Fruit fly (Drosophila melanogaster) whole organism, prepupa: ENCODE measurements around the gene shf.

Experiments used
- Blimp-1 ChIP-seq: fragments of 200-800 bp; sonication (Bioruptor generic); optimal IDR thresholded peaks from 3 replicates; lab custom pipeline; 2017; ENCODE audit warnings: missing biosample characterization, missing genetic modification characterization, mild to moderate bottlenecking, moderate library complexity, missing genetic modification reagents
- CG10631 ChIP-seq: fragments of 200-800 bp; sonication (Bioruptor generic); optimal IDR thresholded peaks from 2 replicates; lab custom pipeline; 2016; ENCODE audit warnings: missing biosample characterization, missing genetic modification characterization
- CG10669 ChIP-seq: fragments of 200-800 bp; sonication (Bioruptor generic); optimal IDR thresholded peaks from 3 replicates; lab custom pipeline; 2018; ENCODE audit warnings: missing biosample characterization, mild to moderate bottlenecking, missing genetic modification characterization, moderate library complexity
- CG11294 ChIP-seq: fragments of 200-800 bp; sonication (Bioruptor generic); IDR thresholded peaks from 2 replicates; pipeline ENCODE4 v1.3.6; 2022; ENCODE audit warnings: missing biosample characterization, missing genetic modification characterization
- CG15336 ChIP-seq: fragments of 200-800 bp; sonication (Bioruptor generic); IDR thresholded peaks from 2 replicates; pipeline ENCODE4 v1.3.6; 2022; ENCODE audit warnings: missing biosample characterization, missing genetic modification characterization
- CG1621 ChIP-seq: fragments of 200-800 bp; sonication (Bioruptor generic); optimal IDR thresholded peaks from 3 replicates; lab custom pipeline; 2018; ENCODE audit warnings: missing biosample characterization, mild to moderate bottlenecking, missing genetic modification characterization
- CG16779 ChIP-seq: fragments of 200-800 bp; sonication (Bioruptor generic); optimal IDR thresholded peaks from 3 replicates; lab custom pipeline; 2017; ENCODE audit warnings: missing biosample characterization, mild to moderate bottlenecking, missing genetic modification characterization
- CG3032 ChIP-seq: fragments of 200-800 bp; optimal IDR thresholded peaks from 2 replicates; lab custom pipeline; 2019; ENCODE audit warnings: missing biosample characterization, mild to moderate bottlenecking, missing genetic modification characterization, moderate library complexity
- CG31627 ChIP-seq: fragments of 200-800 bp; sonication (Bioruptor generic); optimal IDR thresholded peaks from 3 replicates; lab custom pipeline; 2016; ENCODE audit warnings: missing biosample characterization, missing genetic modification characterization
- CG32006 ChIP-seq: fragments of 200-800 bp; sonication (Bioruptor generic); optimal IDR thresholded peaks from 3 replicates; lab custom pipeline; 2017; ENCODE audit warnings: missing biosample characterization, mild to moderate bottlenecking, missing genetic modification characterization
- CG34406 ChIP-seq: fragments of 200-800 bp; sonication (Bioruptor generic); optimal IDR thresholded peaks from 3 replicates; lab custom pipeline; 2016; ENCODE audit warnings: missing biosample characterization, missing genetic modification characterization
- CG3919 ChIP-seq: fragments of 200-800 bp; sonication (Bioruptor generic); optimal IDR thresholded peaks from 3 replicates; lab custom pipeline; 2016; ENCODE audit warnings: missing biosample characterization, missing genetic modification characterization
- CG4318 ChIP-seq: fragments of 200-800 bp; sonication (Bioruptor generic); optimal IDR thresholded peaks from 3 replicates; lab custom pipeline; 2017; ENCODE audit warnings: missing biosample characterization, mild to moderate bottlenecking, missing genetic modification characterization
- CG6163 ChIP-seq: fragments of 200-800 bp; sonication (Bioruptor generic); IDR thresholded peaks from 3 replicates; pipeline ENCODE4 v1.3.6; 2022; ENCODE audit warnings: missing biosample characterization, missing genetic modification characterization
- CG6276 ChIP-seq: fragments of 200-800 bp; sonication (Bioruptor generic); optimal IDR thresholded peaks from 2 replicates; lab custom pipeline; 2017; ENCODE audit warnings: missing biosample characterization, mild to moderate bottlenecking, missing genetic modification characterization
- CG6808 ChIP-seq: fragments of 200-800 bp; sonication (Bioruptor generic); optimal IDR thresholded peaks from 3 replicates; lab custom pipeline; 2017; ENCODE audit warnings: missing biosample characterization, missing genetic modification characterization, mild to moderate bottlenecking, moderate library complexity, missing genetic modification reagents
- CG6854 ChIP-seq: fragments of 200-800 bp; sonication (Bioruptor generic); optimal IDR thresholded peaks from 2 replicates; lab custom pipeline; 2017; ENCODE audit warnings: missing biosample characterization, mild to moderate bottlenecking, missing genetic modification characterization
- CG7368 ChIP-seq: fragments of 200-800 bp; sonication (Bioruptor generic); optimal IDR thresholded peaks from 3 replicates; lab custom pipeline; 2016; ENCODE audit warnings: missing biosample characterization, missing genetic modification characterization
- CG8119 ChIP-seq: fragments of 200-800 bp; sonication (Bioruptor generic); IDR thresholded peaks from 3 replicates; pipeline ENCODE4 v1.3.6; 2022; ENCODE audit warnings: missing biosample characterization, missing genetic modification characterization
- CG9139 ChIP-seq: fragments of 200-800 bp; sonication (Bioruptor generic); optimal IDR thresholded peaks from 3 replicates; lab custom pipeline; 2017; ENCODE audit warnings: missing biosample characterization, mild to moderate bottlenecking, missing genetic modification characterization
- Eip75B ChIP-seq: fragments of 200-800 bp; sonication (Bioruptor generic); optimal IDR thresholded peaks from 3 replicates; lab custom pipeline; 2016; ENCODE audit warnings: missing biosample characterization, missing genetic modification characterization
- Ets21C ChIP-seq: fragments of 200-800 bp; sonication (Bioruptor generic); optimal IDR thresholded peaks from 3 replicates; lab custom pipeline; 2016; ENCODE audit warnings: missing biosample characterization, missing genetic modification characterization
- Ets96B ChIP-seq: fragments of 200-800 bp; optimal IDR thresholded peaks from 2 replicates; lab custom pipeline; 2019; ENCODE audit warnings: missing biosample characterization, mild to moderate bottlenecking, missing genetic modification characterization, moderate library complexity
- Gug ChIP-seq: fragments of 200-800 bp; sonication (Bioruptor generic); IDR thresholded peaks from 2 replicates; pipeline ENCODE4 v1.3.6; 2022; ENCODE audit warnings: missing biosample characterization, missing genetic modification characterization
- Hr39 ChIP-seq: fragments of 200-800 bp; sonication (Bioruptor generic); optimal IDR thresholded peaks from 2 replicates; lab custom pipeline; 2016; ENCODE audit warnings: missing biosample characterization, missing genetic modification characterization
- Hr4 ChIP-seq: fragments of 200-800 bp; sonication (Bioruptor generic); optimal IDR thresholded peaks from 3 replicates; lab custom pipeline; 2016; ENCODE audit warnings: missing biosample characterization, missing genetic modification characterization
- Lpt ChIP-seq: fragments of 200-800 bp; sonication (Bioruptor generic); optimal IDR thresholded peaks from 3 replicates; lab custom pipeline; 2016; ENCODE audit warnings: missing biosample characterization, missing genetic modification characterization
- Met ChIP-seq: fragments of 200-800 bp; sonication (Bioruptor generic); optimal IDR thresholded peaks from 3 replicates; lab custom pipeline; 2016; ENCODE audit warnings: missing biosample characterization, missing genetic modification characterization
- OdsH ChIP-seq: fragments of 200-800 bp; sonication (Bioruptor generic); optimal IDR thresholded peaks from 3 replicates; lab custom pipeline; 2016; ENCODE audit warnings: missing biosample characterization, missing genetic modification characterization
- Smox ChIP-seq: fragments of 200-800 bp; sonication (Bioruptor generic); optimal IDR thresholded peaks from 3 replicates; lab custom pipeline; 2016; ENCODE audit warnings: missing biosample characterization, missing genetic modification characterization
- Sox14 ChIP-seq: fragments of 200-800 bp; sonication (Bioruptor generic); optimal IDR thresholded peaks from 3 replicates; lab custom pipeline; 2016; ENCODE audit warnings: missing biosample characterization, missing genetic modification characterization
- achi ChIP-seq: fragments of 200-800 bp; sonication (Bioruptor generic); optimal IDR thresholded peaks from 3 replicates; lab custom pipeline; 2016; ENCODE audit warnings: missing biosample characterization, missing genetic modification characterization
- acj6 ChIP-seq: fragments of 200-800 bp; sonication (Bioruptor generic); optimal IDR thresholded peaks from 3 replicates; lab custom pipeline; 2016; ENCODE audit warnings: missing biosample characterization, missing genetic modification characterization
- cyc ChIP-seq: fragments of 200-800 bp; sonication (Bioruptor generic); optimal IDR thresholded peaks from 3 replicates; lab custom pipeline; 2016; ENCODE audit warnings: missing biosample characterization, missing genetic modification characterization
- dac ChIP-seq: fragments of 200-800 bp; sonication (Bioruptor generic); optimal IDR thresholded peaks from 2 replicates; lab custom pipeline; 2017; ENCODE audit warnings: missing biosample characterization, mild to moderate bottlenecking, missing genetic modification characterization
- eg ChIP-seq: fragments of 200-800 bp; sonication (Bioruptor generic); IDR thresholded peaks from 3 replicates; pipeline ENCODE4 v1.3.6; 2022; ENCODE audit warnings: missing biosample characterization, missing genetic modification characterization
- fd59A ChIP-seq: fragments of 200-800 bp; sonication (Bioruptor generic); optimal IDR thresholded peaks from 2 replicates; lab custom pipeline; 2017; ENCODE audit warnings: missing biosample characterization, mild to moderate bottlenecking, missing genetic modification characterization, missing genetic modification reagents
- fkh ChIP-seq: fragments of 200-800 bp; sonication (Bioruptor generic); optimal IDR thresholded peaks from 3 replicates; lab custom pipeline; 2017; ENCODE audit warnings: missing biosample characterization, mild to moderate bottlenecking, missing genetic modification characterization, moderate library complexity
- lz ChIP-seq: fragments of 200-800 bp; sonication (Bioruptor generic); optimal IDR thresholded peaks from 3 replicates; lab custom pipeline; 2016; ENCODE audit warnings: missing biosample characterization, missing genetic modification characterization
- net ChIP-seq: fragments of 200-800 bp; sonication (Bioruptor generic); optimal IDR thresholded peaks from 3 replicates; lab custom pipeline; 2016; ENCODE audit warnings: missing biosample characterization, missing genetic modification characterization
- pdm3 ChIP-seq: fragments of 200-800 bp; sonication (Bioruptor generic); optimal IDR thresholded peaks from 3 replicates; lab custom pipeline; 2016; ENCODE audit warnings: missing biosample characterization, missing genetic modification characterization
- salr ChIP-seq, 2 experiments: fragments of 200-800 bp; sonication (Bioruptor generic); optimal IDR thresholded peaks; 3 replicates each; lab custom pipeline; 2016 to 2018; ENCODE audit warnings: missing biosample characterization in 2 of 2, missing genetic modification characterization in 2 of 2, mild to moderate bottlenecking in 1 of 2
- spab ChIP-seq: fragments of 200-800 bp; sonication (Bioruptor generic); optimal IDR thresholded peaks from 2 replicates; lab custom pipeline; 2017; ENCODE audit warnings: missing biosample characterization, mild to moderate bottlenecking, missing genetic modification characterization, missing genetic modification reagents
- ss ChIP-seq, 2 experiments: fragments of 200-800 bp; sonication (Bioruptor generic); optimal IDR thresholded peaks; 2 replicates in 1 of 2; 3 replicates in 1 of 2; lab custom pipeline; 2017 to 2018; ENCODE audit warnings: mild to moderate bottlenecking in 2 of 2, missing biosample characterization in 2 of 2, missing genetic modification characterization in 2 of 2, moderate library complexity in 1 of 2
- svp ChIP-seq: fragments of 200-800 bp; sonication (Bioruptor generic); peaks from one replicate; lab custom pipeline; 2016; ENCODE audit warnings: missing biosample characterization, missing genetic modification characterization
- topi ChIP-seq: fragments of 200-800 bp; sonication (Bioruptor generic); optimal IDR thresholded peaks from 3 replicates; lab custom pipeline; 2016; ENCODE audit warnings: missing biosample characterization, missing genetic modification characterization
- vri ChIP-seq: fragments of 200-800 bp; sonication (Bioruptor generic); optimal IDR thresholded peaks from 3 replicates; lab custom pipeline; 2016; ENCODE audit warnings: missing biosample characterization, mild to moderate bottlenecking, missing genetic modification characterization

shf gene

DNA sequence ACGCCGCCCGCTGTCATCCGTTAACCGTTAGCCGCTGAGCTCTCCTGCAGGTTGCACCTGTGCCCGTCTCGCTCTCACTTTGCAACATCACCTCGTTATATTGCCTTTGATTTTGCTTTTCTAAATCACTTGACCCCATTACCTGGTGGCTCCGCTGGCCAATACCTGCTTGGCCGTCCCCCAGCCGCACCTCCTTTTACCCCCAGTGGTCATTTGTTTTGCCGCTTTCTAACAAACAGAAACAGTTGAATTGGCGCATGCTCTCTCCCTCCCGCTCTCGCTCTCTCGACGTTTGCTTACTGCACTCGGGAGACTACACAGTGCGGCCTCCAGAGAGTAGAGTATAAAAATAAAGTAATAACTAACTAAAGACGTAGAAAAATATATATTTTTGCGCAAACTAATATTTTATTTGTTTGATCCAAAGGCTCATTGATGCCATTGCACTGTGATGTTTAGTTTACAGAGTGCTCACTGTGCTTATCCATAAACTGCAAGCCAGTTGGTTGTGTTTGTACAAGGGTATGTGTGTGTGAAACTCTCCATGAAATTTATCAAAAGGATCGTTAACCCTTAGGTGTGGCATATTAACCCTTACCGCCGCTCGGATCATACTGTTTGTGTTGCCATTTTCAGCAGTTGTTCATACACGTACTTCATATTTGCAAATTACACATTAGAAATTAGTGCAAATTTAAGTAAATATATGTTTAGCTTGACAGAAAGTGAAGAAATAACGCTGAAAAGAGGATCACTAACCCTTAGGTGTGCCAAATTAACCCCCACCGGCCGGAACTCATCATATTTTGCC is 25.2 kb upstream of the shf start (continued):
- TF ChIP-seq CG6808 (GFP tag; lab: Kevin White, UChicago), result peak; percentile 61
- TF ChIP-seq CG9139 (GFP tag; lab: Kevin White, UChicago), result no peak
- TF ChIP-seq CG4318 (GFP tag; lab: Kevin White, UChicago), result peak; percentile 88
- TF ChIP-seq dac (GFP tag; lab: Kevin White, UChicago), result peak; percentile 87
- peak; percentile 97 for TF ChIP-seq CG15336 (GFP tag; lab: Robert Waterston, UW)
- peak; percentile 67 to 75 for TF ChIP-seq ss (GFP tag; optimal IDR thresholded peaks at IDR 0.05; lab: Kevin White, UChicago)
- peak; percentile 94 for TF ChIP-seq Smox (GFP tag; lab: Kevin White, UChicago)
- peak; percentile 95 for TF ChIP-seq Hr4
- peak; percentile 95 for TF ChIP-seq Met
- peak; percentile 95 for TF ChIP-seq Sox14 (GFP tag; lab: Kevin White, UChicago)
- peak; percentile 90 for TF ChIP-seq Lpt
- peak; percentile 98 for TF ChIP-seq eg (GFP tag; lab: Robert Waterston, UW)
- TF ChIP-seq CG8119 (GFP tag; lab: Robert Waterston, UW), result peak; percentile 98
- peak; percentile 88 for TF ChIP-seq Eip75B (GFP tag; lab: Kevin White, UChicago)
- TF ChIP-seq OdsH, result peak; percentile 95
- TF ChIP-seq CG1621 (tag; lab: Kevin White, UChicago), result peak; percentile 75
- TF ChIP-seq, all 60 proteins: peak for 57

DNA sequence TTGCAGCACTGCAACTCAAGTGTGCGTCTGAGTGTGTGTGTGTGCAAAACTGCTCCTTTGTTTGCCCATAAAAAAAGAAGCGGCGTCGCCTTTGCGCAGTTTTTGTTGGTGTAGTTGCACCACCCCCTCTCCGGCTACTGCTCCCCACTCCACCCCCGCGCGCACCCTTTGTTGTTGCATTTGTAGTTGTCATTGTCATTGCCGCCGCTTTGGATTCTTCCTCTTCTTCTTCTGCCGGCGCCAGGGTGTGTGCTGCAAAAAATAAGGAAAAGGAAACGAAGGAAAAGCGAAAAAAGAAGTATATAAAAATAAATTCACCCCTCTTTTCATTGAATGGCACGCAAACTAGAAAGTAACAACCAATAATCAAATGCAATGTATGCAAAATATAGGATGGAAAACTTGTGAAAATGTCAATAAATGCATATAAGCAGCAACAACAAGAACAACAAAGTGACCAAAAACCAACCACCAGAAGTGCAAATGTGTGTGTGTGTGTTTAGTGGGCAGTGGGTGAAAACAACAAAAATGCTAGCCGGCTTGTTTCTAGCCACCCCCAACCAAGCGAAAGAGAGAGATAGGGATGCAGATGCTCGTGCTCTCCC is 24.5 kb upstream of the shf start:
- TF ChIP-seq CG10669 (GFP tag; lab: Kevin White, UChicago) (peak; percentile 5), Sox14 (GFP tag; lab: Kevin White, UChicago) (peak; percentile 83), Blimp-1 (no peak), eg (GFP tag; lab: Robert Waterston, UW) (no peak), cyc (GFP tag; lab: Kevin White, UChicago) (no peak), Lpt (no peak), fkh (no peak), Hr4 (no peak), CG3919 (GFP tag; lab: Kevin White, UChicago) (no peak), net (GFP tag; lab: Kevin White, UChicago) (no peak), vri (GFP tag; lab: Kevin White, UChicago) (no peak), CG31627 (no peak), fd59A (no peak), topi (GFP tag; lab: Kevin White, UChicago) (no peak), CG3032 (tag; lab: Kevin White, UChicago) (no peak), spab (no peak), CG7368 (no peak), CG6808 (GFP tag; lab: Kevin White, UChicago) (no peak), Ets96B (tag; lab: Kevin White, UChicago) (no peak), achi (GFP tag; lab: Kevin White, UChicago) (no peak), CG4318 (GFP tag; lab: Kevin White, UChicago) (no peak), CG34406 (GFP tag; lab: Kevin White, UChicago) (no peak), CG9139 (GFP tag; lab: Kevin White, UChicago) (peak; percentile 41), CG32006 (no peak), salr (GFP tag; optimal IDR thresholded peaks at IDR 0.05; lab: Kevin White, UChicago) (no peak), CG11294 (GFP tag; lab: Robert Waterston, UW) (no peak), acj6 (GFP tag; lab: Kevin White, UChicago) (no peak), Hr39 (GFP tag; lab: Kevin White, UChicago) (no peak), CG16779 (tag; lab: Kevin White, UChicago) (no peak), CG15336 (GFP tag; lab: Robert Waterston, UW) (no peak), svp (GFP tag; lab: Kevin White, UChicago) (no peak), Gug (no peak), Ets21C (GFP tag; lab: Kevin White, UChicago) (no peak), pdm3 (GFP tag; lab: Kevin White, UChicago) (no peak), CG6276 (GFP tag; lab: Kevin White, UChicago) (no peak), CG6163 (peak; percentile 24; the same call in 1 of the 3 replicates), CG6854 (no peak), Smox (GFP tag; lab: Kevin White, UChicago) (no peak), lz (GFP tag; lab: Kevin White, UChicago) (no peak), CG10631 (GFP tag; lab: Kevin White, UChicago) (no peak), ss (GFP tag; optimal IDR thresholded peaks at IDR 0.05; lab: Kevin White, UChicago) (peak; percentile 36 to 44)
